Worm (Caenorhabditis elegans): Measurements from ENCODE around the gene srt-20.

The srt-20 gene

ce11 chrV:4303793-4304192 lies 25.2 kb upstream of the srt-20 start:
- TF ChIP-seq ham-2 (GFP tag; optimal IDR thresholded peaks at IDR 0.05), result no peak
- TF ChIP-seq bed-3 (GFP tag; optimal IDR thresholded peaks at IDR 0.05), result no peak
- TF ChIP-seq snpc-4 (tag; optimal IDR thresholded peaks at IDR 0.05), result no peak
- no peak for TF ChIP-seq elt-1 (tag; optimal IDR thresholded peaks at IDR 0.05; ENCODE audit: borderline replicate concordance, insufficient read depth)
- no peak for TF ChIP-seq ceh-43 (GFP tag; optimal IDR thresholded peaks at IDR 0.05)
- TF ChIP-seq mab-5 (tag; optimal IDR thresholded peaks at IDR 0.05), result no peak
- TF ChIP-seq mls-2 (tag; optimal IDR thresholded peaks at IDR 0.05), result no peak
- TF ChIP-seq blmp-1 (tag; optimal IDR thresholded peaks at IDR 0.05), result no peak
- TF ChIP-seq nhr-76 (tag; optimal IDR thresholded peaks at IDR 0.05), result no peak
- TF ChIP-seq lin-32 (GFP tag; optimal IDR thresholded peaks at IDR 0.05), result no peak
- no peak for TF ChIP-seq tbx-8 (GFP tag; optimal IDR thresholded peaks at IDR 0.05)
- no peak for TF ChIP-seq elt-3 (tag; optimal IDR thresholded peaks at IDR 0.05)
- no peak for TF ChIP-seq nhr-2 (tag; optimal IDR thresholded peaks at IDR 0.05)
- TF ChIP-seq lin-13 (tag; optimal IDR thresholded peaks at IDR 0.05), result no peak
- no peak for TF ChIP-seq unc-39 (tag; optimal IDR thresholded peaks at IDR 0.05)
- no peak for TF ChIP-seq drap-1 (GFP tag; optimal IDR thresholded peaks at IDR 0.05)
- TF ChIP-seq ces-1 (GFP tag; optimal IDR thresholded peaks at IDR 0.05), result no peak
- no peak for TF ChIP-seq mep-1 (tag; optimal IDR thresholded peaks at IDR 0.05)
- TF ChIP-seq zip-8 (tag; optimal IDR thresholded peaks at IDR 0.05), result no peak

ce11 chrV:4302842-4303241 lies 24.2 kb upstream of the srt-20 start:
- TF ChIP-seq ceh-43 (GFP tag; optimal IDR thresholded peaks at IDR 0.05) (no peak), mls-2 (tag; optimal IDR thresholded peaks at IDR 0.05) (no peak), sem-2 (GFP tag; optimal IDR thresholded peaks at IDR 0.05) (no peak), lsy-2 (tag; optimal IDR thresholded peaks at IDR 0.05) (no peak), lin-32 (GFP tag; optimal IDR thresholded peaks at IDR 0.05) (no peak), M03D4.4 (tag; optimal IDR thresholded peaks at IDR 0.05) (no peak), unc-120 (tag; optimal IDR thresholded peaks at IDR 0.05; ENCODE audit: poor library complexity, severe bottlenecking) (no peak), tbx-8 (GFP tag; optimal IDR thresholded peaks at IDR 0.05) (no peak), zip-8 (tag; optimal IDR thresholded peaks at IDR 0.05) (no peak), nhr-76 (tag; optimal IDR thresholded peaks at IDR 0.05) (no peak), flh-1 (GFP tag; optimal IDR thresholded peaks at IDR 0.05) (no peak), nhr-2 (tag; optimal IDR thresholded peaks at IDR 0.05) (no peak), pha-4 (tag; optimal IDR thresholded peaks at IDR 0.05) (no peak), nhr-28 (tag; optimal IDR thresholded peaks at IDR 0.05) (no peak), ces-1 (GFP tag; optimal IDR thresholded peaks at IDR 0.05) (no peak), hlh-1 (tag; optimal IDR thresholded peaks at IDR 0.05) (no peak), elt-3 (tag; optimal IDR thresholded peaks at IDR 0.05) (no peak), unc-62 (GFP tag; optimal IDR thresholded peaks at IDR 0.05) (no peak)

- no peak for TF ChIP-seq ceh-83 (GFP tag; optimal IDR thresholded peaks at IDR 0.05)
- no peak for TF ChIP-seq nhr-12 (tag; optimal IDR thresholded peaks at IDR 0.05)
- no peak for TF ChIP-seq M03D4.4 (tag; optimal IDR thresholded peaks at IDR 0.05)
- no peak for TF ChIP-seq nhr-76 (tag; optimal IDR thresholded peaks at IDR 0.05)
- TF ChIP-seq elt-3 (tag; optimal IDR thresholded peaks at IDR 0.05), result no peak
- TF ChIP-seq zip-8 (tag; optimal IDR thresholded peaks at IDR 0.05), result no peak
- no peak for TF ChIP-seq mls-2 (tag; optimal IDR thresholded peaks at IDR 0.05)
- no peak for TF ChIP-seq unc-62 (GFP tag; optimal IDR thresholded peaks at IDR 0.05)
- no peak for TF ChIP-seq pha-4 (tag; optimal IDR thresholded peaks at IDR 0.05)
- no peak for TF ChIP-seq hlh-1 (tag; optimal IDR thresholded peaks at IDR 0.05)
- no peak for TF ChIP-seq nhr-28 (tag; optimal IDR thresholded peaks at IDR 0.05)
- no peak for TF ChIP-seq nhr-237 (tag; optimal IDR thresholded peaks at IDR 0.05)
- TF ChIP-seq blmp-1 (tag; optimal IDR thresholded peaks at IDR 0.05), result no peak
- no peak for TF ChIP-seq unc-39 (tag; optimal IDR thresholded peaks at IDR 0.05)
- no peak for TF ChIP-seq lin-32 (GFP tag; optimal IDR thresholded peaks at IDR 0.05)
- TF ChIP-seq bed-3 (GFP tag; optimal IDR thresholded peaks at IDR 0.05), result no peak
- TF ChIP-seq sem-2 (GFP tag; optimal IDR thresholded peaks at IDR 0.05), result no peak
Measured at ce11 chrV:4299741-4300140, 21.1 kb upstream of the srt-20 start, which contains the start of gene ZC132.3. TSS of gene ZC132.3 (minus strand) at chrV:4299841.

ce11 chrV:4298579-4298978 lies 19.9 kb upstream of the srt-20 start, which contains the start of gene ZC132.11:
TSS of gene ZC132.11 (minus strand) at chrV:4298679.
- no peak for TF ChIP-seq bed-3 (GFP tag; optimal IDR thresholded peaks at IDR 0.05)
- TF ChIP-seq mls-2 (tag; optimal IDR thresholded peaks at IDR 0.05), result no peak

- no peak for TF ChIP-seq pha-4 (tag; optimal IDR thresholded peaks at IDR 0.05)
- TF ChIP-seq unc-62 (GFP tag; optimal IDR thresholded peaks at IDR 0.05), result no peak
- TF ChIP-seq lin-32 (GFP tag; optimal IDR thresholded peaks at IDR 0.05), result no peak
- TF ChIP-seq bed-3 (GFP tag; optimal IDR thresholded peaks at IDR 0.05), result no peak
- TF ChIP-seq mep-1 (tag; optimal IDR thresholded peaks at IDR 0.05), result no peak
- no peak for TF ChIP-seq sem-2 (GFP tag; optimal IDR thresholded peaks at IDR 0.05)
- no peak for TF ChIP-seq blmp-1 (tag; optimal IDR thresholded peaks at IDR 0.05)
- no peak for TF ChIP-seq snpc-4 (tag; optimal IDR thresholded peaks at IDR 0.05)
- TF ChIP-seq ham-2 (GFP tag; optimal IDR thresholded peaks at IDR 0.05), result no peak
- no peak for TF ChIP-seq ceh-83 (GFP tag; optimal IDR thresholded peaks at IDR 0.05)
- TF ChIP-seq nhr-28 (tag; optimal IDR thresholded peaks at IDR 0.05), result no peak
- no peak for TF ChIP-seq unc-120 (tag; optimal IDR thresholded peaks at IDR 0.05; ENCODE audit: poor library complexity, severe bottlenecking)
- no peak for TF ChIP-seq ztf-11 (tag; optimal IDR thresholded peaks at IDR 0.05)
- no peak for TF ChIP-seq cnd-1 (tag; optimal IDR thresholded peaks at IDR 0.05)
- TF ChIP-seq lin-13 (tag; optimal IDR thresholded peaks at IDR 0.05), result no peak
- TF ChIP-seq flh-1 (GFP tag; optimal IDR thresholded peaks at IDR 0.05), result no peak
- TF ChIP-seq sptf-1 (tag; optimal IDR thresholded peaks at IDR 0.05), result no peak
- no peak for TF ChIP-seq M03D4.4 (tag; optimal IDR thresholded peaks at IDR 0.05)
- no peak for TF ChIP-seq hlh-1 (tag; optimal IDR thresholded peaks at IDR 0.05)
- no peak for TF ChIP-seq mls-2 (tag; optimal IDR thresholded peaks at IDR 0.05)
Measured at ce11 chrV:4295920-4296319, 17.3 kb upstream of the srt-20 start, which contains the start of gene F47D2.11. TSS of gene F47D2.11 (minus strand) at chrV:4296020.
